Worm (Caenorhabditis elegans) whole organism, early embryonic: ENCODE data around the gene F23A7.3.

Experiments used
- B0310.2 ChIP-seq: sonication (generic microtip); optimal IDR thresholded peaks from 2 replicates; lab custom pipeline; 2016; ENCODE audit warnings: mild to moderate bottlenecking, missing genetic modification characterization, missing compliant biosample characterization
- aly-1 ChIP-seq: sonication (generic microtip); optimal IDR thresholded peaks from 2 replicates; lab custom pipeline; 2016; ENCODE audit warnings: missing genetic modification characterization, missing compliant biosample characterization
- ama-1 ChIP-seq: fragments of 150-350 bp; optimal IDR thresholded peaks from 2 replicates; lab custom pipeline; 2014
- ceh-13 ChIP-seq: fragments of 200-800 bp; sonication (Bioruptor generic); optimal IDR thresholded peaks from 2 replicates; lab custom pipeline; 2018; ENCODE audit warnings: mild to moderate bottlenecking, missing genetic modification characterization, missing compliant biosample characterization
- flt-1 ChIP-seq: fragments of 200-800 bp; sonication (Bioruptor generic); IDR thresholded peaks from 2 replicates; pipeline ENCODE4 v1.3.6; 2022; ENCODE audit warnings: missing genetic modification characterization, missing compliant biosample characterization
- hmbx-1 ChIP-seq: sonication (generic microtip); optimal IDR thresholded peaks from 2 replicates; lab custom pipeline; 2016; ENCODE audit warnings: mild to moderate bottlenecking, missing genetic modification characterization, missing compliant biosample characterization
- hmg-4 ChIP-seq: fragments of 200-800 bp; sonication (Bioruptor generic); optimal IDR thresholded peaks from 2 replicates; lab custom pipeline; 2018; ENCODE audit warnings: mild to moderate bottlenecking, missing genetic modification characterization, missing compliant biosample characterization
- hnd-1 ChIP-seq: sonication (generic microtip); optimal IDR thresholded peaks from 2 replicates; lab custom pipeline; 2016; ENCODE audit warnings: missing genetic modification characterization, missing compliant biosample characterization
- pes-1 ChIP-seq: fragments of 200-800 bp; sonication (Bioruptor generic); IDR thresholded peaks from 2 replicates; pipeline ENCODE4 v1.3.6; 2022; ENCODE audit warnings: missing genetic modification reagents, missing genetic modification characterization, missing compliant biosample characterization
- scrt-1 ChIP-seq: fragments of 200-800 bp; sonication (Bioruptor generic); IDR thresholded peaks from 2 replicates; pipeline ENCODE4 v1.3.6; 2022; ENCODE audit warnings: missing genetic modification characterization, missing compliant biosample characterization
- tbx-11 ChIP-seq: fragments of 200-800 bp; sonication (Bioruptor generic); IDR thresholded peaks from 2 replicates; pipeline ENCODE4 v1.3.6; 2022; ENCODE audit warnings: missing genetic modification characterization, missing compliant biosample characterization
- tbx-37 ChIP-seq: fragments of 200-800 bp; sonication (Bioruptor generic); conservative IDR thresholded peaks from 2 replicates; pipeline ENCODE4 v1.3.6; 2022; ENCODE audit warnings: missing genetic modification reagents, missing genetic modification characterization, missing compliant biosample characterization

DNA sequence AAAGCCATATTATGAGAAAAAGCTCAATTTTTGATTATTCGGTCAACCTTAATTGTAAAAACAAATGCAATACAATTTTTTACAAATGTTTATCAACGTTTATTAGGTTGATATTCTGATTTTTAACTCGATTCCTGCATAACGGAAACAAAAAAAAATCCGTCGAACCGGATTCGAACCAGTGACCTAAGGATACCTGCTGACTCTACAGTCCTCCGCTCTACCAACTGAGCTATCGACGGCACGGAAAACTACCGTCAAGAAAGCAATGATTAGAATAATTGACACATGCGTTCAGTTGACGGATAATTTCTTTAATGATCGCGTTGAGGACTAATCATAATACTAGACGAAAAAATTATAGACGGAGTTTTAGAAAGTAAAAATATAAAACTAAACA lies 11.1 kb upstream of the F23A7.3 start:
- no peak for TF ChIP-seq hnd-1 (tag; lab: Kevin White, UChicago)
- no peak for TF ChIP-seq tbx-11 (GFP tag; lab: Robert Waterston, UW)
- no peak for TF ChIP-seq aly-1 (tag; lab: Kevin White, UChicago)
- no peak for TF ChIP-seq B0310.2 (tag; lab: Kevin White, UChicago)
- TF ChIP-seq flt-1 (GFP tag; lab: Robert Waterston, UW): no peak
- no peak for TF ChIP-seq hmg-4
- TF ChIP-seq ama-1 (lab: Kevin White, UChicago): no peak
- 0 out of 2 replicates have a peak, but pooled peaks have one; percentile 21 for TF ChIP-seq scrt-1 (GFP tag; lab: Robert Waterston, UW)
- no peak for TF ChIP-seq hmbx-1 (tag; lab: Kevin White, UChicago)
- peak; percentile 42; the same call in 1 of the 2 replicates for TF ChIP-seq pes-1 (GFP tag; lab: Robert Waterston, UW)
- TF ChIP-seq ceh-13 (GFP tag; lab: Kevin White, UChicago): no peak
- no peak for TF ChIP-seq tbx-37 (GFP tag; lab: Robert Waterston, UW)
